Worm (Caenorhabditis elegans) whole organism, L2 larva: Measurements from ENCODE around the gene F40A3.7.

Source experiments
- ama-1 ChIP-seq: fragments of 150-350 bp; optimal IDR thresholded peaks from 2 replicates; lab custom pipeline; 2018; ENCODE audit warnings: inconsistent platforms
- lin-11 ChIP-seq: fragments of 150-350 bp; sonication (generic microtip); optimal IDR thresholded peaks from 2 replicates; lab custom pipeline; 2014; ENCODE audit warnings: missing biosample characterization, missing genetic modification characterization, inconsistent platforms, mixed read lengths
- lin-13 ChIP-seq: fragments of 150-350 bp; optimal IDR thresholded peaks from 2 replicates; lab custom pipeline; 2014; ENCODE audit warnings: missing biosample characterization, missing genetic modification reagents, missing genetic modification characterization
- mab-5 ChIP-seq: fragments of 150-350 bp; optimal IDR thresholded peaks from 2 replicates; lab custom pipeline; 2014; ENCODE audit warnings: missing biosample characterization, missing genetic modification characterization
- nhr-12 ChIP-seq: fragments of 150-350 bp; optimal IDR thresholded peaks from 2 replicates; lab custom pipeline; 2014; ENCODE audit warnings: missing biosample characterization, missing genetic modification characterization
- nhr-77 ChIP-seq: fragments of 150-350 bp; optimal IDR thresholded peaks from 2 replicates; lab custom pipeline; 2014; ENCODE audit warnings: missing biosample characterization, missing genetic modification characterization
- peb-1 ChIP-seq: fragments of 150-350 bp; optimal IDR thresholded peaks from 2 replicates; lab custom pipeline; 2014; ENCODE audit warnings: missing biosample characterization, missing genetic modification characterization
- skn-1 ChIP-seq: sonication (generic microtip); optimal IDR thresholded peaks from 2 replicates; lab custom pipeline; 2017; ENCODE audit warnings: missing biosample characterization, missing genetic modification characterization
- snpc-4 ChIP-seq: fragments of 150-350 bp; optimal IDR thresholded peaks from 2 replicates; lab custom pipeline; 2014; ENCODE audit warnings: missing biosample characterization, missing genetic modification characterization
- unc-55 ChIP-seq: fragments of 150-350 bp; sonication (generic microtip); optimal IDR thresholded peaks from 3 replicates; lab custom pipeline; 2014; ENCODE audit warnings: missing biosample characterization, missing genetic modification reagents, missing genetic modification characterization

DNA sequence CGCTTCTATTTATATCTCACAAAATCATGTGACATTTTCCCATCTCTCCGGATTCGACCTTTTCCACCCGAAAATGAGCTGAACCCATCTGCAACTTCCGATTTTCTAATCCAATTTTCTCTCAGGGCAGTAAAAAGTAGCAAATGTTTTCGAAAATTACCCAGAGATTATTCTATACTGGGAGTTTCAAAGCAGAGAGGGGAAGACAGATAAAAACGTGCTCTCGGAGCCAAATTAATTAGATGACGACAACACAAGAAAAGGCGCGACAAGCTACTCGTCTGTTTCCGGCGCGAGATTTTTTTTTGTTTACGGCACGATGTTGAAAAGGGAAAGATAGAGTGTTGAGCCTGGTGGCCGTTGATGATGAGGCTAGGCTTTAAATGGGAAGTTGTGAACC lies 15.2 kb downstream of the F40A3.7 start:
- no peak for TF ChIP-seq snpc-4 (tag; lab: Kevin White, UChicago)
- no peak for TF ChIP-seq lin-11
- no peak for TF ChIP-seq lin-13 (GFP tag; lab: Kevin White, UChicago)
- TF ChIP-seq nhr-12 (tag; lab: Kevin White, UChicago) = no peak
- TF ChIP-seq mab-5 = no peak
- no peak for TF ChIP-seq peb-1 (tag; lab: Kevin White, UChicago)
- no peak for TF ChIP-seq unc-55 (GFP tag; lab: Kevin White, UChicago)
- no peak for TF ChIP-seq ama-1 (lab: Kevin White, UChicago)
- TF ChIP-seq skn-1 (tag; lab: Kevin White, UChicago) = no peak
- no peak for TF ChIP-seq nhr-77
